Fruit fly (Drosophila melanogaster) whole organism: ENCODE results near the gene amrt.

Source experiments
- CG8478 ChIP-seq: fragments of >200 bp; optimal IDR thresholded peaks from 2 replicates; lab custom pipeline; 2018; ENCODE audit warnings: inconsistent platforms
- Dll ChIP-seq: fragments of >200 bp; optimal IDR thresholded peaks from 2 replicates; lab custom pipeline; 2017
- EcR ChIP-seq, 2 experiments: fragments of >200 bp; optimal IDR thresholded peaks; 2 replicates each; lab custom pipeline; 2017; ENCODE audit warnings: missing biosample characterization in 2 of 2, missing genetic modification characterization in 2 of 2, missing genetic modification reagents in 2 of 2
- pan ChIP-seq: fragments of >200 bp; optimal IDR thresholded peaks from 2 replicates; lab custom pipeline; 2017
- psq ChIP-seq: fragments of >200 bp; optimal IDR thresholded peaks from 2 replicates; lab custom pipeline; 2017

DNA sequence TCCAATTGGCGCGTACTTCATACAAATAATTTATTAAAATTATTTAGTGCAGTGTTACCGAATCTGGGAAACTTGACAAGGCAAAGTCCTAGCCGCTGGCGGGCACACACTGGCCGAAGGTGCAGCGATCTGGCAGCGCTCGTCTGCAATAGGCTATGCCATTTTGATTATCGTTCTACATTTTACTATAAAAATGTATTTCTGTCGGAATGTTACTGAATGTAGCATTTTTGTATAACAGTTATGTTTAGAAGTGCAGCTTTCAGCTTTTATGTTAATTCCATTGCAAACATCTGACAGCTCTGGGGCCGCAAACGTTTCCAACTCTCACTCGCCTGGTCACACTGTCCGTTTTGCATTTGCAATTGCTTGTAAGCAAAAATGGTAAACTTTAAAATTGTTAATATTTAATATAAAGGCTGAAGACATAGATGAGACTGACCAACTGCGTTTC lies 37.6 kb upstream of the amrt start, which contains the start of gene Grip91:
- no peak for TF ChIP-seq psq (lab: Kevin White, UChicago)
- no peak for TF ChIP-seq pan (lab: Kevin White, UChicago)
- TF ChIP-seq CG8478 (lab: Kevin White, UChicago), result no peak
- TF ChIP-seq Dll (lab: Kevin White, UChicago), result no peak
- no peak for TF ChIP-seq EcR (GFP tag; optimal IDR thresholded peaks at IDR 0.05; lab: Kevin White, UChicago)
